Fruit fly (Drosophila melanogaster) whole organism, prepupa: ENCODE data around the gene EloA.

Experiments used
- Blimp-1 ChIP-seq: fragments of 200-800 bp; sonication (Bioruptor generic); optimal IDR thresholded peaks from 3 replicates; lab custom pipeline; 2017; ENCODE audit warnings: missing biosample characterization, missing genetic modification characterization, mild to moderate bottlenecking, moderate library complexity, missing genetic modification reagents
- CG10631 ChIP-seq: fragments of 200-800 bp; sonication (Bioruptor generic); optimal IDR thresholded peaks from 2 replicates; lab custom pipeline; 2016; ENCODE audit warnings: missing biosample characterization, missing genetic modification characterization
- CG11762 ChIP-seq: fragments of 200-800 bp; sonication (Bioruptor generic); optimal IDR thresholded peaks from 3 replicates; lab custom pipeline; 2016; ENCODE audit warnings: missing biosample characterization, missing genetic modification characterization; ENCODE audit not compliant: insufficient read depth
- CG11902 ChIP-seq: fragments of 200-800 bp; sonication (Bioruptor generic); optimal IDR thresholded peaks from 3 replicates; lab custom pipeline; 2016; ENCODE audit warnings: missing biosample characterization, missing genetic modification characterization
- CG15336 ChIP-seq: fragments of 200-800 bp; sonication (Bioruptor generic); IDR thresholded peaks from 2 replicates; pipeline ENCODE4 v1.3.6; 2022; ENCODE audit warnings: missing biosample characterization, missing genetic modification characterization
- CG16779 ChIP-seq: fragments of 200-800 bp; sonication (Bioruptor generic); optimal IDR thresholded peaks from 3 replicates; lab custom pipeline; 2017; ENCODE audit warnings: missing biosample characterization, mild to moderate bottlenecking, missing genetic modification characterization
- CG3032 ChIP-seq: fragments of 200-800 bp; optimal IDR thresholded peaks from 2 replicates; lab custom pipeline; 2019; ENCODE audit warnings: missing biosample characterization, mild to moderate bottlenecking, missing genetic modification characterization, moderate library complexity
- CG31627 ChIP-seq: fragments of 200-800 bp; sonication (Bioruptor generic); optimal IDR thresholded peaks from 3 replicates; lab custom pipeline; 2016; ENCODE audit warnings: missing biosample characterization, missing genetic modification characterization
- CG32006 ChIP-seq: fragments of 200-800 bp; sonication (Bioruptor generic); optimal IDR thresholded peaks from 3 replicates; lab custom pipeline; 2017; ENCODE audit warnings: missing biosample characterization, mild to moderate bottlenecking, missing genetic modification characterization
- CG4318 ChIP-seq: fragments of 200-800 bp; sonication (Bioruptor generic); optimal IDR thresholded peaks from 3 replicates; lab custom pipeline; 2017; ENCODE audit warnings: missing biosample characterization, mild to moderate bottlenecking, missing genetic modification characterization
- CG6276 ChIP-seq: fragments of 200-800 bp; sonication (Bioruptor generic); optimal IDR thresholded peaks from 2 replicates; lab custom pipeline; 2017; ENCODE audit warnings: missing biosample characterization, mild to moderate bottlenecking, missing genetic modification characterization
- CG6792 ChIP-seq: fragments of 200-800 bp; sonication (Bioruptor generic); optimal IDR thresholded peaks from 3 replicates; lab custom pipeline; 2016; ENCODE audit warnings: missing biosample characterization, missing genetic modification characterization
- CG6808 ChIP-seq: fragments of 200-800 bp; sonication (Bioruptor generic); optimal IDR thresholded peaks from 3 replicates; lab custom pipeline; 2017; ENCODE audit warnings: missing biosample characterization, missing genetic modification characterization, mild to moderate bottlenecking, moderate library complexity, missing genetic modification reagents
- CG6854 ChIP-seq: fragments of 200-800 bp; sonication (Bioruptor generic); optimal IDR thresholded peaks from 2 replicates; lab custom pipeline; 2017; ENCODE audit warnings: missing biosample characterization, mild to moderate bottlenecking, missing genetic modification characterization
- CG7368 ChIP-seq: fragments of 200-800 bp; sonication (Bioruptor generic); optimal IDR thresholded peaks from 3 replicates; lab custom pipeline; 2016; ENCODE audit warnings: missing biosample characterization, missing genetic modification characterization
- CG8119 ChIP-seq: fragments of 200-800 bp; sonication (Bioruptor generic); IDR thresholded peaks from 3 replicates; pipeline ENCODE4 v1.3.6; 2022; ENCODE audit warnings: missing biosample characterization, missing genetic modification characterization
- CG8319 ChIP-seq: fragments of 200-800 bp; sonication (Bioruptor generic); optimal IDR thresholded peaks from 3 replicates; lab custom pipeline; 2016; ENCODE audit warnings: missing biosample characterization, missing genetic modification characterization
- Eip75B ChIP-seq: fragments of 200-800 bp; sonication (Bioruptor generic); optimal IDR thresholded peaks from 3 replicates; lab custom pipeline; 2016; ENCODE audit warnings: missing biosample characterization, missing genetic modification characterization
- Eip78C ChIP-seq: fragments of 200-800 bp; sonication (Bioruptor generic); peaks from one replicate; lab custom pipeline; 2016; ENCODE audit warnings: missing biosample characterization, missing genetic modification characterization
- Eip93F ChIP-seq: fragments of 200-800 bp; sonication (Bioruptor generic); optimal IDR thresholded peaks from 2 replicates; lab custom pipeline; 2016; ENCODE audit warnings: missing biosample characterization, mild to moderate bottlenecking, missing genetic modification characterization
- Ets21C ChIP-seq: fragments of 200-800 bp; sonication (Bioruptor generic); optimal IDR thresholded peaks from 3 replicates; lab custom pipeline; 2016; ENCODE audit warnings: missing biosample characterization, missing genetic modification characterization
- Ets96B ChIP-seq: fragments of 200-800 bp; optimal IDR thresholded peaks from 2 replicates; lab custom pipeline; 2019; ENCODE audit warnings: missing biosample characterization, mild to moderate bottlenecking, missing genetic modification characterization, moderate library complexity
- Gug ChIP-seq: fragments of 200-800 bp; sonication (Bioruptor generic); IDR thresholded peaks from 2 replicates; pipeline ENCODE4 v1.3.6; 2022; ENCODE audit warnings: missing biosample characterization, missing genetic modification characterization
- Hr38 ChIP-seq: sonication (Bioruptor generic); optimal IDR thresholded peaks from 2 replicates; lab custom pipeline; 2016; ENCODE audit warnings: missing biosample characterization, missing genetic modification characterization
- Lpt ChIP-seq: fragments of 200-800 bp; sonication (Bioruptor generic); optimal IDR thresholded peaks from 3 replicates; lab custom pipeline; 2016; ENCODE audit warnings: missing biosample characterization, missing genetic modification characterization
- Met ChIP-seq: fragments of 200-800 bp; sonication (Bioruptor generic); optimal IDR thresholded peaks from 3 replicates; lab custom pipeline; 2016; ENCODE audit warnings: missing biosample characterization, missing genetic modification characterization
- OdsH ChIP-seq: fragments of 200-800 bp; sonication (Bioruptor generic); optimal IDR thresholded peaks from 3 replicates; lab custom pipeline; 2016; ENCODE audit warnings: missing biosample characterization, missing genetic modification characterization
- Smox ChIP-seq: fragments of 200-800 bp; sonication (Bioruptor generic); optimal IDR thresholded peaks from 3 replicates; lab custom pipeline; 2016; ENCODE audit warnings: missing biosample characterization, missing genetic modification characterization
- Sox14 ChIP-seq: fragments of 200-800 bp; sonication (Bioruptor generic); optimal IDR thresholded peaks from 3 replicates; lab custom pipeline; 2016; ENCODE audit warnings: missing biosample characterization, missing genetic modification characterization
- achi ChIP-seq: fragments of 200-800 bp; sonication (Bioruptor generic); optimal IDR thresholded peaks from 3 replicates; lab custom pipeline; 2016; ENCODE audit warnings: missing biosample characterization, missing genetic modification characterization
- acj6 ChIP-seq: fragments of 200-800 bp; sonication (Bioruptor generic); optimal IDR thresholded peaks from 3 replicates; lab custom pipeline; 2016; ENCODE audit warnings: missing biosample characterization, missing genetic modification characterization
- cyc ChIP-seq: fragments of 200-800 bp; sonication (Bioruptor generic); optimal IDR thresholded peaks from 3 replicates; lab custom pipeline; 2016; ENCODE audit warnings: missing biosample characterization, missing genetic modification characterization
- dac ChIP-seq: fragments of 200-800 bp; sonication (Bioruptor generic); optimal IDR thresholded peaks from 2 replicates; lab custom pipeline; 2017; ENCODE audit warnings: missing biosample characterization, mild to moderate bottlenecking, missing genetic modification characterization
- dsx ChIP-seq: fragments of 200-800 bp; optimal IDR thresholded peaks from 3 replicates; lab custom pipeline; 2019; ENCODE audit warnings: missing biosample characterization, mild to moderate bottlenecking, missing genetic modification characterization, moderate library complexity; ENCODE audit not compliant: poor library complexity, severe bottlenecking
- esn ChIP-seq: fragments of 200-800 bp; sonication (Bioruptor generic); optimal IDR thresholded peaks from 2 replicates; lab custom pipeline; 2016; ENCODE audit warnings: missing biosample characterization, mild to moderate bottlenecking, missing genetic modification characterization, moderate library complexity
- fd59A ChIP-seq: fragments of 200-800 bp; sonication (Bioruptor generic); optimal IDR thresholded peaks from 2 replicates; lab custom pipeline; 2017; ENCODE audit warnings: missing biosample characterization, mild to moderate bottlenecking, missing genetic modification characterization, missing genetic modification reagents
- fd85E ChIP-seq: fragments of 200-800 bp; sonication (Bioruptor generic); optimal IDR thresholded peaks from 3 replicates; lab custom pipeline; 2016; ENCODE audit warnings: missing biosample characterization, missing genetic modification characterization
- fkh ChIP-seq: fragments of 200-800 bp; sonication (Bioruptor generic); optimal IDR thresholded peaks from 3 replicates; lab custom pipeline; 2017; ENCODE audit warnings: missing biosample characterization, mild to moderate bottlenecking, missing genetic modification characterization, moderate library complexity
- lz ChIP-seq: fragments of 200-800 bp; sonication (Bioruptor generic); optimal IDR thresholded peaks from 3 replicates; lab custom pipeline; 2016; ENCODE audit warnings: missing biosample characterization, missing genetic modification characterization
- net ChIP-seq: fragments of 200-800 bp; sonication (Bioruptor generic); optimal IDR thresholded peaks from 3 replicates; lab custom pipeline; 2016; ENCODE audit warnings: missing biosample characterization, missing genetic modification characterization
- pdm3 ChIP-seq: fragments of 200-800 bp; sonication (Bioruptor generic); optimal IDR thresholded peaks from 3 replicates; lab custom pipeline; 2016; ENCODE audit warnings: missing biosample characterization, missing genetic modification characterization
- spab ChIP-seq: fragments of 200-800 bp; sonication (Bioruptor generic); optimal IDR thresholded peaks from 2 replicates; lab custom pipeline; 2017; ENCODE audit warnings: missing biosample characterization, mild to moderate bottlenecking, missing genetic modification characterization, missing genetic modification reagents
- ss ChIP-seq, 2 experiments: fragments of 200-800 bp; sonication (Bioruptor generic); optimal IDR thresholded peaks; 2 replicates in 1 of 2; 3 replicates in 1 of 2; lab custom pipeline; 2017 to 2018; ENCODE audit warnings: mild to moderate bottlenecking in 2 of 2, missing biosample characterization in 2 of 2, missing genetic modification characterization in 2 of 2, moderate library complexity in 1 of 2
- svp ChIP-seq: fragments of 200-800 bp; sonication (Bioruptor generic); peaks from one replicate; lab custom pipeline; 2016; ENCODE audit warnings: missing biosample characterization, missing genetic modification characterization
- topi ChIP-seq: fragments of 200-800 bp; sonication (Bioruptor generic); optimal IDR thresholded peaks from 3 replicates; lab custom pipeline; 2016; ENCODE audit warnings: missing biosample characterization, missing genetic modification characterization

Gene EloA

DNA sequence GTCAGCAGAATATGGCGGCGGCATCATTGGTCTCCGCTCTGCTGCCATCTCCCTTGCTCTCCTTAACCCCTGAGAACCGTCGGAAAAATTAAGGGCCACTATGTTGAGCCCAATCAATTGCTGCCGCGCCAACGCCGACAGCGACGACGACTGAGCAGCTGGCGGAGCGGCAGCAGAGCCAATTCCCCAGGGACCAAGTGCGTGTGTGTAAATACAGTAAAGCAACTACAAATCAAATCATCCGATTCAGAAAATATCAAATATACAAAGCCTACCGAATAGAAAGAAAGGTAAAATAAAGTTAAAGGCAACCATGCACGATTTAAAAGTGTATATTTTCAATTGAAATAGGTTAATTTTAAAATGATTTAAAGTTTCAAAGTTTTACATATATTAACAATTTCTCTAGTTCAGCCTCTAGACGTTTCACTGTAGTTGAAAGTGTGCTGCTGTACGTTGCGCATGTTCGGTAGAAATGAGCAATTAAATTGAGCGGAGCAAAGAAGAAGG lies 39.6 kb upstream of the EloA start (continued):
- TF ChIP-seq Sox14 (GFP tag; lab: Kevin White, UChicago) (no peak), lz (GFP tag; lab: Kevin White, UChicago) (peak; percentile 27)

DNA sequence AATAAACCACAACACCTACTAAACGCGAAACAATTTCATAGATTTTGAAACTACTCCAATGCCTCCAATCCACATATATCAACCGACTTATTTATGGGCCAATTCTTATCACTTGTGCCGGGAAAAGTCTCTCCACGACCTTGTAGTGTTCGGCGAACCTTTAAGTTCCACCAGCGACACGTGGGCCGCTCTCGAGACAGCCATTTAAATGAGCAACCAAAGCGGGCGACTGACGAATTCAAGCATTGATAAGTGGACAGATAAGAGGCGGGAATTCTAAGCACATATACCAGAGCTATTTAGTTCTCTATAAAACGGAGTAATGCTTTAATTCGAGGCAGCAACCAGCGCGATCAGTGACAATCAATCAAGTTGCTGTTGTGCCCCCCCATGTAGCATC lies 38.6 kb upstream of the EloA start:
- TF ChIP-seq pdm3 (GFP tag; lab: Kevin White, UChicago) (no peak), lz (GFP tag; lab: Kevin White, UChicago) (no peak), Eip75B (GFP tag; lab: Kevin White, UChicago) (no peak), CG8119 (no peak), Eip93F (no peak)

DNA sequence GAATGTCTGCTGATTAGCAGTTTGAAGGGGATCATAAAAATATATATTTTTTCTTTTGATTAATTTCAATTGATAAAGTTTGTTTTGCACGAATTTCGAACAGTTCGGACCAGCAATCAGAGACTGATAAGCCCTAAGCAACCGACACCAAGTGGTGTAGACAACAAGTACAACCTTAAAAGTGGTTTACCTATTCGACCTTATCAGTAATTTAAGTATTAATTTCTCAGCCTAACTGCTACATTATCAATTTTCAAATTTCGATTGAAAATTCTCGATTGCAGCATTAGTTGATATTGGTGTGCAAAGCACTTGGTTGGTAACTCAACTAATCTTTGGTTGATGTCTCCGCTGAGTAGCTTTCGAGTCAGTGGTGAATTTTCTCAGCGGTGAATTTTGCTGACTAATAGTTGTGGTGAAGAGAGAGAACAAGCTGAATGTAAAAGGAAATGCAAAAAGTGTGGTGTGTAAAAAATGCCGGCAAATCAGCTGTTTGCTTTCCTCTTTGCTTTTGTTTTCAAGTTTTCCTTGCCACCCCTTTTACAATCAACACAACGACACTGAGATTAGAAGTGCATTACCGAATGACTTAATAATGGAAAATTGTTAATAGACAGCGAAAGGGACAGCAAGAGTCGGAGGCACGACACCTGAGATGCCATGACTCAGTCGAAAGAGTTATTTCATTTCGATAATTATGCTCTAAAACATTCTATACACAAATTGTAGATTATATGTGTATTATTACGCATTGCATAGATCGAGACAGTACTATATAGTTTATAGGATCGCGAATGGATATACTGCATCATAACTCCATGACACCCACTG lies 36.5 kb upstream of the EloA start:
- TF ChIP-seq topi (GFP tag; lab: Kevin White, UChicago) (peak; percentile 27), CG7368 (no peak), Smox (GFP tag; lab: Kevin White, UChicago) (peak; percentile 23), Gug (GFP tag; lab: Robert Waterston, UW) (no peak), ss (GFP tag; optimal IDR thresholded peaks at IDR 0.05; lab: Kevin White, UChicago) (peak; percentile 4 to 30), cyc (no peak), Sox14 (GFP tag; lab: Kevin White, UChicago) (no peak), Ets96B (tag; lab: Kevin White, UChicago) (no peak), CG6854 (GFP tag; lab: Kevin White, UChicago) (peak; percentile 4), CG4318 (GFP tag; lab: Kevin White, UChicago) (no peak), CG6792 (GFP tag; lab: Kevin White, UChicago) (no peak), net (GFP tag; lab: Kevin White, UChicago) (no peak), esn (GFP tag; lab: Kevin White, UChicago) (peak; percentile 26), Eip75B (GFP tag; lab: Kevin White, UChicago) (no peak), pdm3 (GFP tag; lab: Kevin White, UChicago) (no peak), OdsH (no peak), fd59A (GFP tag; lab: Kevin White, UChicago) (no peak), CG11762 (GFP tag; lab: Kevin White, UChicago) (no peak), Met (no peak), CG10631 (GFP tag; lab: Kevin White, UChicago) (no peak), fkh (no peak), Hr38 (GFP tag; lab: Kevin White, UChicago) (no peak), CG6276 (GFP tag; lab: Kevin White, UChicago) (no peak), spab (GFP tag; lab: Kevin White, UChicago) (no peak), Ets21C (no peak), CG6808 (GFP tag; lab: Kevin White, UChicago) (peak; percentile 17), Blimp-1 (peak; percentile 35), Eip93F (no peak), CG8319 (GFP tag; lab: Kevin White, UChicago) (no peak), Eip78C (GFP tag; lab: Kevin White, UChicago) (peak; percentile 50), Lpt (GFP tag; lab: Kevin White, UChicago) (no peak), CG16779 (tag; lab: Kevin White, UChicago) (peak; percentile 31), CG15336 (GFP tag; lab: Robert Waterston, UW) (peak; percentile 39; the same call in 1 of the 2 replicates), achi (GFP tag; lab: Kevin White, UChicago) (no peak), acj6 (GFP tag; lab: Kevin White, UChicago) (no peak), CG11902 (GFP tag; lab: Kevin White, UChicago) (no peak), CG32006 (no peak), fd85E (no peak), svp (no peak), CG31627 (GFP tag; lab: Kevin White, UChicago) (no peak), lz (GFP tag; lab: Kevin White, UChicago) (no peak), dsx (peak; percentile 21), dac (GFP tag; lab: Kevin White, UChicago) (no peak), CG3032 (no peak)
